Fruit fly (Drosophila melanogaster) whole organism, embryonic: ENCODE measurements around the gene BuGZ.

Source experiments
- Bdp1 ChIP-seq: fragments of 200-800 bp; sonication (Bioruptor generic); optimal IDR thresholded peaks from 3 replicates; lab custom pipeline; 2016; ENCODE audit warnings: missing biosample characterization, missing genetic modification characterization
- CG1024 ChIP-seq: fragments of 200-800 bp; sonication (Bioruptor generic); IDR thresholded peaks from 2 replicates; pipeline ENCODE4 v1.3.6; 2022; ENCODE audit warnings: missing biosample characterization, missing genetic modification characterization
- CG10565 ChIP-seq: fragments of 200-800 bp; sonication (Bioruptor generic); optimal IDR thresholded peaks from 3 replicates; lab custom pipeline; 2016; ENCODE audit warnings: missing biosample characterization, mild to moderate bottlenecking, missing genetic modification characterization
- CG10959 ChIP-seq: fragments of 200-800 bp; sonication (Bioruptor generic); IDR thresholded peaks from 2 replicates; pipeline ENCODE4 v1.3.6; 2022; ENCODE audit warnings: missing biosample characterization, missing genetic modification characterization
- CG12299 ChIP-seq: fragments of 200-800 bp; sonication (Bioruptor generic); optimal IDR thresholded peaks from 2 replicates; lab custom pipeline; 2018; ENCODE audit warnings: missing biosample characterization, mild to moderate bottlenecking, missing genetic modification characterization
- CG17568 ChIP-seq: fragments of 200-800 bp; sonication (Bioruptor generic); optimal IDR thresholded peaks from 2 replicates; lab custom pipeline; 2018; ENCODE audit warnings: missing biosample characterization, mild to moderate bottlenecking, missing genetic modification characterization, moderate library complexity
- CG2199 ChIP-seq: fragments of 200-800 bp; sonication (Bioruptor generic); IDR thresholded peaks from 3 replicates; pipeline ENCODE4 v1.3.6; 2022; ENCODE audit warnings: missing biosample characterization, missing genetic modification characterization
- CG2712 ChIP-seq: fragments of 200-800 bp; optimal IDR thresholded peaks from 3 replicates; lab custom pipeline; 2019; ENCODE audit warnings: missing biosample characterization, mild to moderate bottlenecking, missing genetic modification characterization, moderate library complexity
- CG32772 ChIP-seq: fragments of 200-800 bp; sonication (Bioruptor generic); IDR thresholded peaks from 2 replicates; pipeline ENCODE4 v1.3.6; 2022; ENCODE audit warnings: missing biosample characterization, missing genetic modification characterization
- CG7556 ChIP-seq: fragments of 200-800 bp; sonication (Bioruptor generic); optimal IDR thresholded peaks from 2 replicates; lab custom pipeline; 2017; ENCODE audit warnings: missing biosample characterization, mild to moderate bottlenecking, missing genetic modification characterization
- CG9876 ChIP-seq: fragments of 200-800 bp; sonication (Bioruptor generic); optimal IDR thresholded peaks from 2 replicates; lab custom pipeline; 2016; ENCODE audit warnings: missing biosample characterization, missing genetic modification characterization
- CrebB ChIP-seq: fragments of 200-800 bp; sonication (Bioruptor generic); optimal IDR thresholded peaks from 3 replicates; lab custom pipeline; 2018; ENCODE audit warnings: missing biosample characterization, mild to moderate bottlenecking, missing genetic modification characterization
- D ChIP-seq, 2 experiments: fragments of 200-800 bp in 1 of 2; fragments of >200 bp in 1 of 2; sonication (Bioruptor generic) in 1 of 2; optimal IDR thresholded peaks; 2 replicates in 1 of 2; 3 replicates in 1 of 2; lab custom pipeline; 2017; ENCODE audit warnings: mild to moderate bottlenecking in 1 of 2, missing biosample characterization in 1 of 2, missing genetic modification characterization in 1 of 2, missing genetic modification reagents in 1 of 2
- Doc2 ChIP-seq: fragments of 200-800 bp; sonication (Bioruptor generic); IDR thresholded peaks from 2 replicates; pipeline ENCODE4 v1.3.6; 2022; ENCODE audit warnings: missing biosample characterization, missing genetic modification characterization
- Ets65A ChIP-seq: fragments of 200-800 bp; sonication (Bioruptor generic); peaks from one replicate; lab custom pipeline; 2016; ENCODE audit warnings: missing biosample characterization, missing genetic modification characterization
- Fer3 ChIP-seq: fragments of 200-800 bp; sonication (Bioruptor generic); optimal IDR thresholded peaks from 2 replicates; lab custom pipeline; 2018; ENCODE audit warnings: missing biosample characterization, mild to moderate bottlenecking, missing genetic modification characterization, moderate library complexity
- Hand ChIP-seq: fragments of 200-800 bp; sonication (Bioruptor generic); optimal IDR thresholded peaks from 2 replicates; lab custom pipeline; 2017; ENCODE audit warnings: mild to moderate bottlenecking, missing biosample characterization, missing genetic modification reagents, missing genetic modification characterization
- Hr51 ChIP-seq, 2 experiments: fragments of 200-800 bp; sonication (Bioruptor generic); optimal IDR thresholded peaks; 2 replicates in 1 of 2; 3 replicates in 1 of 2; lab custom pipeline; 2016 to 2018; ENCODE audit warnings: missing biosample characterization in 2 of 2, missing genetic modification characterization in 2 of 2, mild to moderate bottlenecking in 1 of 2, moderate library complexity in 1 of 2
- Oli ChIP-seq: fragments of 200-800 bp; sonication (Bioruptor generic); optimal IDR thresholded peaks from 2 replicates; lab custom pipeline; 2018; ENCODE audit warnings: missing biosample characterization, mild to moderate bottlenecking, missing genetic modification characterization, moderate library complexity
- Side ChIP-seq: fragments of 200-800 bp; sonication (Bioruptor generic); optimal IDR thresholded peaks from 2 replicates; lab custom pipeline; 2016; ENCODE audit warnings: missing biosample characterization, missing genetic modification characterization
- Sin3A ChIP-seq: fragments of >200 bp; optimal IDR thresholded peaks from 2 replicates; lab custom pipeline; 2018
- Trl ChIP-seq, 3 experiments: fragments of >200 bp in 2 of 3; fragments of 200-800 bp in 1 of 3; sonication (Bioruptor generic) in 1 of 3; optimal IDR thresholded peaks; 2 replicates in 1 of 3; 3 replicates in 2 of 3; lab custom pipeline; 2016 to 2017; ENCODE audit warnings: missing biosample characterization in 1 of 3, missing genetic modification characterization in 1 of 3
- Xrp1 ChIP-seq: fragments of 200-800 bp; sonication (Bioruptor generic); IDR thresholded peaks from 2 replicates; pipeline ENCODE4 v1.3.6; 2022; ENCODE audit warnings: missing biosample characterization, missing genetic modification characterization
- az2 ChIP-seq: fragments of 200-800 bp; sonication (Bioruptor generic); optimal IDR thresholded peaks from 3 replicates; lab custom pipeline; 2016; ENCODE audit warnings: missing biosample characterization, missing genetic modification characterization
- chinmo ChIP-seq: fragments of 200-800 bp; sonication (Bioruptor generic); IDR thresholded peaks from 4 replicates; pipeline ENCODE4 v1.3.6; 2022; ENCODE audit warnings: missing biosample characterization, missing genetic modification characterization; ENCODE audit not compliant: partially characterized antibody
- crol ChIP-seq: fragments of 200-800 bp; sonication (Bioruptor generic); IDR thresholded peaks from 2 replicates; pipeline ENCODE4 v1.3.6; 2022; ENCODE audit warnings: missing biosample characterization, missing genetic modification characterization
- dan ChIP-seq: fragments of 200-800 bp; sonication (Bioruptor generic); IDR thresholded peaks from 2 replicates; pipeline ENCODE4 v1.3.6; 2022; ENCODE audit warnings: missing biosample characterization, missing genetic modification characterization
- gcm2 ChIP-seq: fragments of 200-800 bp; sonication (Bioruptor generic); optimal IDR thresholded peaks from 2 replicates; lab custom pipeline; 2016; ENCODE audit warnings: missing biosample characterization, missing genetic modification characterization
- hkb ChIP-seq, 2 experiments: fragments of 200-800 bp in 1 of 2; fragments of >200 bp in 1 of 2; sonication (Bioruptor generic) in 1 of 2; IDR thresholded peaks in 1 of 2; optimal IDR thresholded peaks in 1 of 2; 2 replicates each; pipeline versions ENCODE4 v1.3.6 to Lab custom; 2017 to 2022; ENCODE audit warnings: missing biosample characterization in 1 of 2, missing genetic modification characterization in 1 of 2
- inv ChIP-seq: fragments of 200-800 bp; sonication (Bioruptor generic); IDR thresholded peaks from 2 replicates; pipeline ENCODE4 v1.3.6; 2022; ENCODE audit warnings: missing biosample characterization, missing genetic modification characterization; ENCODE audit not compliant: partially characterized antibody
- maf-S ChIP-seq: fragments of 200-800 bp; sonication (Bioruptor generic); optimal IDR thresholded peaks from 2 replicates; lab custom pipeline; 2016; ENCODE audit warnings: missing biosample characterization, missing genetic modification characterization
- nerfin-1 ChIP-seq: fragments of 200-800 bp; sonication (Bioruptor generic); optimal IDR thresholded peaks from 3 replicates; lab custom pipeline; 2019; ENCODE audit warnings: missing biosample characterization, mild to moderate bottlenecking, missing genetic modification characterization, moderate library complexity
- otp ChIP-seq: fragments of 200-800 bp; sonication (Bioruptor generic); IDR thresholded peaks from 3 replicates; pipeline ENCODE4, ENCODE4 v1.3.6; 2022; ENCODE audit warnings: missing biosample characterization, missing genetic modification characterization
- pnt ChIP-seq: fragments of 200-800 bp; sonication (Bioruptor generic); optimal IDR thresholded peaks from 3 replicates; lab custom pipeline; 2016; ENCODE audit warnings: missing biosample characterization, missing genetic modification characterization
- run ChIP-seq: fragments of 200-800 bp; sonication (Bioruptor generic); optimal IDR thresholded peaks from 3 replicates; lab custom pipeline; 2018; ENCODE audit warnings: missing biosample characterization, mild to moderate bottlenecking, missing genetic modification characterization
- sc ChIP-seq, 3 experiments: fragments of >200 bp in 2 of 3; fragments of 200-800 bp in 1 of 3; sonication (Bioruptor generic) in 1 of 3; optimal IDR thresholded peaks; 2 replicates in 2 of 3; 3 replicates in 1 of 3; lab custom pipeline; 2017; ENCODE audit warnings: mild to moderate bottlenecking in 1 of 3, missing biosample characterization in 1 of 3, missing genetic modification characterization in 1 of 3, missing genetic modification reagents in 1 of 3
- sens ChIP-seq: fragments of 200-800 bp; sonication (Bioruptor generic); peaks from one replicate; lab custom pipeline; 2016; ENCODE audit warnings: missing biosample characterization, missing genetic modification characterization
- sisA ChIP-seq: fragments of 200-800 bp; sonication (Bioruptor generic); IDR thresholded peaks from 2 replicates; pipeline ENCODE4 v1.3.6; 2022; ENCODE audit warnings: missing biosample characterization, missing genetic modification characterization
- slp2 ChIP-seq: fragments of 200-800 bp; sonication (Bioruptor generic); optimal IDR thresholded peaks from 2 replicates; lab custom pipeline; 2016; ENCODE audit warnings: missing biosample characterization, missing genetic modification characterization
- sob ChIP-seq: fragments of 200-800 bp; sonication (Bioruptor generic); IDR thresholded peaks from 2 replicates; pipeline ENCODE4 v1.3.6; 2022; ENCODE audit warnings: missing biosample characterization, missing genetic modification characterization
- sqz ChIP-seq: fragments of 200-800 bp; sonication (Bioruptor generic); optimal IDR thresholded peaks from 3 replicates; lab custom pipeline; 2018; ENCODE audit warnings: missing biosample characterization, mild to moderate bottlenecking, missing genetic modification characterization
- sug ChIP-seq: fragments of 200-800 bp; optimal IDR thresholded peaks from 2 replicates; lab custom pipeline; 2019; ENCODE audit warnings: missing biosample characterization, mild to moderate bottlenecking, missing genetic modification characterization, moderate library complexity
- tna ChIP-seq: fragments of 200-800 bp; sonication (Bioruptor generic); IDR thresholded peaks from 2 replicates; pipeline ENCODE4 v1.3.6; 2022; ENCODE audit warnings: missing biosample characterization, missing genetic modification characterization; ENCODE audit not compliant: partially characterized antibody
- twi ChIP-seq: fragments of 200-800 bp; optimal IDR thresholded peaks from 2 replicates; lab custom pipeline; 2019; ENCODE audit warnings: missing biosample characterization, mild to moderate bottlenecking, missing genetic modification characterization, moderate library complexity
- wdn ChIP-seq: fragments of 200-800 bp; sonication (Bioruptor generic); IDR thresholded peaks from 2 replicates; pipeline ENCODE4 v1.3.6; 2022; ENCODE audit warnings: missing biosample characterization, missing genetic modification characterization

BuGZ gene

DNA sequence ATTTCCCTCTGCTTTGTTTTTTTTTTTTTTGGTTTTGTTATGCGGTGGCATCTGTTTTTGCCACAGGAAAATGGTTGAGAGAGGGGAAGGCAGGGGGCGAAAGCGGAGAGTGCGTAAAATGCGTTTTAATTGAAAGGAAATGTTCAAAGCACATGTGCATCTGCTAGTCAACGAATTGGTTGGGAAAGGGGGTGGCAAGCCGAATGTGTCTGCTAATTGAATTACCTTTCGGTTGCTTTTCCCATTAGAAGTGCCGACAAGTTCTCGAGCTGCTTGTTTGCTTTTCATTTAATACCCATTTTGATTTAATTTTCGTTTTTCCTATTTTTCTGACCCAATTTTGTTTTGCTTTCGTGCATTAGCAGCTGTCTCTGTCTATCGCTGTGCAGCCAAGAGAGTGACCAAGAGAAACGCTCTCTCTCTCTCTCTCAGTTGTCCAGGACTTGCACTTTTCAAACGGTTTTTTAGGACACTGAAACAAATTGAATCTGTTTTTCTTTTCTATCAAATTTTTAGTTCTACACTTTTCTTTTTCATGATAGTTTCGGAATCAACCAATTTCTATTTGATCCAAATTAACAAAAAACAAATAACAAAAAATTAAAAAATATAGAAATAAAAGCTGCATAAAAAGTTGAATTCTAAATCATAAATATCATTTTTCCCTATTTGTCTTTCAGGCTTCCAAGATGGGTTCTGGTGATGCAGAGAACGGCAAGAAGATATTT lies 24.6 kb upstream of the BuGZ start:
- TF ChIP-seq sug (tag; lab: Kevin White, UChicago) (no peak), crol (GFP tag; lab: Robert Waterston, UW) (peak; percentile 71), tna (peak; percentile 26; the same call in 1 of the 2 replicates), sisA (GFP tag; lab: Robert Waterston, UW) (no peak), inv (GFP tag; lab: Robert Waterston, UW) (no peak), Trl (optimal IDR thresholded peaks at IDR 0.05; lab: Kevin White, UChicago) (peak; percentile 45 to 64), Trl (GFP tag; optimal IDR thresholded peaks at IDR 0.05; lab: Kevin White, UChicago) (no peak), sqz (GFP tag; lab: Kevin White, UChicago) (peak; percentile 16), CG32772 (GFP tag; lab: Robert Waterston, UW) (0 out of 2 replicates have a peak, but pooled peaks have one; percentile 13), maf-S (GFP tag; lab: Kevin White, UChicago) (no peak), CG2199 (GFP tag; lab: Robert Waterston, UW) (0 out of 3 replicates have a peak, but pooled peaks have one; percentile 13), Ets65A (GFP tag; lab: Kevin White, UChicago) (peak; percentile 54), sens (GFP tag; lab: Kevin White, UChicago) (peak; percentile 37), CG10959 (0 out of 2 replicates have a peak, but pooled peaks have one; percentile 17), chinmo (0 out of 4 replicates have a peak, but pooled peaks have one; percentile 8), Xrp1 (GFP tag; lab: Robert Waterston, UW) (peak; percentile 31; the same call in 1 of the 2 replicates), twi (tag; lab: Kevin White, UChicago) (peak; percentile 24), otp (GFP tag; lab: Robert Waterston, UW) (peak; percentile 55; the same call in 1 of the 3 replicates), nerfin-1 (tag; lab: Kevin White, UChicago) (peak; percentile 37)

DNA sequence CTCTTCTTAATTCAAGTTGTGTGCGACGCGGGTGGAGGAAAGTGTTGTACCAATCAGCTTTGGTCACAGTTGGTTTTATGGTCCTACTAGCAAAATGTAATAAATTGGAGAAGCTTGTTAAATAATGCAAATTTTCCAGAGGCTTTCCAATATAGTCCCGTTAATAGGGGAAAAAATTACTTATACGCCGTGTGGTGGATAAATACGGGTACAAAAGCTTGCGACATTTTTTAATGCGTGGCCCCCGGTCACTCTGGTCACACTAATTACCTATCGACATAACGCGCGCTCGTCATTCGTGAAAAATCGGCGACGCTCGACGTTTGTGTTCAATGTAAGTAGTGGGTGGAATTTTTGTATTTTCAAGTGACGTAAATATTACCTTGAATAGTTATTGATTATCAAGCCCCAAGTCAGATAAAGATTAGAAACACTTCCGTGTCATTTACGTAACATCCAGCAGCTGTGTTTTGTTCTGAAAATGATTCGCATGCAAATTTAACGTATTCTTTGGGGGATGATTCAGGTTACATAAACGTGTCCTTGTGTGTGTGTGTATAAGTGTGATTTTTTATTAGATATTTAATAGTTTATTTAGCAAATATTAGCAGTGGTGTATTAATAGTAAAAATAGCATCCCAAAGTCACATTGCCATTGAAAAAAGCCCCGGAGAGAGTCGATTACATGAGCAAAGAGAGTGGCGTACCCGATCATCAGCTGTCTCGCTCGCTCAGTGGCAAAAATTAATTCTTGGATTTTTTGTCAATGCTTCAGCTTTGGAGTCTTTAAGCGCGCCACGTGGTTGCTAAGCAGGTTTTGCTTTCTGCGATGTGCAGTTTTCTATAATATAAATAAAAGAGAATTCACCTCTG lies 23.3 kb upstream of the BuGZ start, which contains the start of gene Cyt-c-p:
TSS of gene Cyt-c-p (plus strand) at position 290 of the 873 bp plus-strand sequence.
- no peak for TF ChIP-seq dan (GFP tag; lab: Robert Waterston, UW)
- TF ChIP-seq az2: no peak
- peak; percentile 6 for TF ChIP-seq gcm2 (GFP tag; lab: Kevin White, UChicago)
- TF ChIP-seq CG2712 (tag; lab: Kevin White, UChicago): peak; percentile 61
- no peak for TF ChIP-seq Hand (GFP tag; lab: Kevin White, UChicago)
- peak; percentile 54; the same call in 1 of the 2 replicates for TF ChIP-seq sob
- no peak for TF ChIP-seq wdn (GFP tag; lab: Robert Waterston, UW)
- TF ChIP-seq CG17568 (GFP tag; lab: Kevin White, UChicago): no peak
- peak; percentile 32 for TF ChIP-seq Bdp1 (GFP tag; lab: Kevin White, UChicago)
- no peak for TF ChIP-seq CG9876 (GFP tag; lab: Kevin White, UChicago)
- no peak for TF ChIP-seq pnt
- TF ChIP-seq CG12299 (tag; lab: Kevin White, UChicago): peak; percentile 45
- TF ChIP-seq CrebB (tag; lab: Kevin White, UChicago): no peak
- no peak for TF ChIP-seq D (optimal IDR thresholded peaks at IDR 0.05; lab: Kevin White, UChicago)
- TF ChIP-seq D (GFP tag; optimal IDR thresholded peaks at IDR 0.05; lab: Kevin White, UChicago): no peak
- no peak for TF ChIP-seq slp2
- TF ChIP-seq CG10565: no peak
- TF ChIP-seq Sin3A (lab: Kevin White, UChicago): peak; percentile 91
- no peak for TF ChIP-seq Side (GFP tag; lab: Kevin White, UChicago)
- peak; percentile 35 for TF ChIP-seq run (tag; lab: Kevin White, UChicago)
- peak; percentile 22 for TF ChIP-seq CG7556 (GFP tag; lab: Kevin White, UChicago)
- peak; percentile 44 for TF ChIP-seq Fer3
- TF ChIP-seq hkb (optimal IDR thresholded peaks at IDR 0.05; lab: Kevin White, UChicago): peak; percentile 75
- 0 out of 2 replicates have a peak, but pooled peaks have one; percentile 25 for TF ChIP-seq hkb (GFP tag; IDR thresholded peaks at IDR 0.05; lab: Robert Waterston, UW)
- no peak for TF ChIP-seq CG1024 (GFP tag; lab: Robert Waterston, UW)
- TF ChIP-seq Doc2: no peak
- peak in 1 of 2 experiments; percentile 16 for TF ChIP-seq Hr51 (GFP tag; optimal IDR thresholded peaks at IDR 0.05; lab: Kevin White, UChicago)
- TF ChIP-seq Oli (tag; lab: Kevin White, UChicago): no peak
- no peak for TF ChIP-seq sc (optimal IDR thresholded peaks at IDR 0.05; lab: Kevin White, UChicago)
- no peak for TF ChIP-seq sc (GFP tag; optimal IDR thresholded peaks at IDR 0.05; lab: Kevin White, UChicago)
